Fruit fly (Drosophila melanogaster) whole organism, pupa: ENCODE measurements around the gene Sur.

ENCODE experiments used
- CG10348 ChIP-seq: fragments of 200-800 bp; sonication (Bioruptor generic); IDR thresholded peaks from 2 replicates; pipeline ENCODE4 v1.3.6; 2022; ENCODE audit warnings: missing biosample characterization, missing genetic modification characterization
- CG12605 ChIP-seq: fragments of 200-800 bp; sonication (Bioruptor generic); IDR thresholded peaks from 2 replicates; pipeline ENCODE4 v1.3.6; 2022; ENCODE audit warnings: missing biosample characterization, missing genetic modification characterization
- CG14655 ChIP-seq: fragments of 200-800 bp; sonication (Bioruptor generic); optimal IDR thresholded peaks from 3 replicates; lab custom pipeline; 2017; ENCODE audit warnings: mild to moderate bottlenecking, missing biosample characterization, missing genetic modification reagents, missing genetic modification characterization
- CG15710 ChIP-seq: fragments of 200-800 bp; sonication (Bioruptor generic); optimal IDR thresholded peaks from 2 replicates; lab custom pipeline; 2018; ENCODE audit warnings: missing biosample characterization, mild to moderate bottlenecking, missing genetic modification characterization, moderate library complexity
- CG17806 ChIP-seq: fragments of 200-800 bp; sonication (Bioruptor generic); optimal IDR thresholded peaks from 2 replicates; lab custom pipeline; 2018; ENCODE audit warnings: missing biosample characterization, mild to moderate bottlenecking, missing genetic modification characterization, moderate library complexity
- CG34367 ChIP-seq: fragments of 200-800 bp; sonication (Bioruptor generic); optimal IDR thresholded peaks from 2 replicates; lab custom pipeline; 2018; ENCODE audit warnings: missing biosample characterization, mild to moderate bottlenecking, missing genetic modification characterization
- CG8301 ChIP-seq: fragments of 200-800 bp; sonication (Bioruptor generic); optimal IDR thresholded peaks from 2 replicates; lab custom pipeline; 2018; ENCODE audit warnings: missing biosample characterization, mild to moderate bottlenecking, missing genetic modification characterization
- D1 ChIP-seq: fragments of 200-800 bp; sonication (Bioruptor generic); optimal IDR thresholded peaks from 2 replicates; lab custom pipeline; 2018; ENCODE audit warnings: missing biosample characterization, mild to moderate bottlenecking, missing genetic modification characterization, moderate library complexity
- EcR ChIP-seq: fragments of 200-800 bp; sonication (Bioruptor generic); optimal IDR thresholded peaks from 3 replicates; lab custom pipeline; 2019; ENCODE audit warnings: missing biosample characterization, missing genetic modification characterization, mild to moderate bottlenecking, moderate library complexity, missing genetic modification reagents
- Ets98B ChIP-seq: fragments of 200-800 bp; sonication (Bioruptor generic); IDR thresholded peaks from 2 replicates; pipeline ENCODE4 v1.3.6; 2022; ENCODE audit warnings: missing biosample characterization, missing genetic modification characterization
- Pif1B ChIP-seq: fragments of 200-800 bp; sonication (Bioruptor generic); optimal IDR thresholded peaks from 3 replicates; lab custom pipeline; 2016; ENCODE audit warnings: missing biosample characterization, missing genetic modification characterization
- Snoo ChIP-seq: fragments of 200-800 bp; sonication (Bioruptor generic); optimal IDR thresholded peaks from 3 replicates; lab custom pipeline; 2017; ENCODE audit warnings: missing biosample characterization, mild to moderate bottlenecking, missing genetic modification characterization, inconsistent platforms
- gl ChIP-seq: fragments of 200-800 bp; sonication (Bioruptor generic); optimal IDR thresholded peaks from 2 replicates; lab custom pipeline; 2018; ENCODE audit warnings: missing biosample characterization, mild to moderate bottlenecking, missing genetic modification characterization
- rn ChIP-seq: fragments of 200-800 bp; sonication (Bioruptor generic); IDR thresholded peaks from 2 replicates; pipeline ENCODE4 v1.3.6; 2022; ENCODE audit warnings: missing biosample characterization, missing genetic modification characterization

dm6 chr2L:10231092-10231494 is 32.2 kb upstream of the Sur start:
- TF ChIP-seq CG34367 (tag; lab: Kevin White, UChicago) = no peak
- TF ChIP-seq Pif1B (GFP tag; lab: Kevin White, UChicago) = peak; percentile 62
- TF ChIP-seq CG8301 (tag; lab: Kevin White, UChicago) = peak; percentile 61
- TF ChIP-seq EcR (GFP tag; lab: Kevin White, UChicago) = no peak
- peak; percentile 53 for TF ChIP-seq CG17806
- TF ChIP-seq gl (tag; lab: Kevin White, UChicago) = no peak
- no peak for TF ChIP-seq D1 (tag; lab: Kevin White, UChicago)
- no peak for TF ChIP-seq CG12605
- no peak for TF ChIP-seq Ets98B (GFP tag; lab: Robert Waterston, UW)
- TF ChIP-seq Snoo (tag; lab: Kevin White, UChicago) = no peak
- peak; percentile 10 for TF ChIP-seq CG15710 (tag; lab: Kevin White, UChicago)
- no peak for TF ChIP-seq rn
- TF ChIP-seq CG14655 (GFP tag; lab: Kevin White, UChicago) = no peak
- TF ChIP-seq CG10348 (GFP tag; lab: Robert Waterston, UW) = no peak
